Fruit fly (Drosophila melanogaster) whole organism, larva: ENCODE data around the gene EMC2B.
"Not testable (repeated sequence)": the region's sequence is repeated elsewhere in the genome, so short reads cannot be mapped to it uniquely, and the experiment has no call there.

Source experiments
- noc ChIP-seq: fragments of 200-800 bp; sonication (Bioruptor generic); optimal IDR thresholded peaks from 3 replicates; lab custom pipeline; 2019; ENCODE audit warnings: missing biosample characterization, mild to moderate bottlenecking, missing genetic modification characterization, moderate library complexity

The EMC2B gene

dm6 chr3R:16996059-16996959 lies 4.6 kb upstream of the EMC2B start, which contains the start of the genes EMC2A and CG3534:
EMC2A (minus strand) TSS chr3R:16996071.
CG3534 (plus strand) TSS chr3R:16996446.
- TF ChIP-seq noc (tag; lab: Kevin White, UChicago) = no peak

dm6 chr3R:16992716-16993115 lies 1.0 kb upstream of the EMC2B start, which contains the start of gene CG31274:
CG31274 (plus strand) TSS chr3R:16993016.
- not testable (repeated sequence) for TF ChIP-seq noc (tag; lab: Kevin White, UChicago)

- TF ChIP-seq noc (tag; lab: Kevin White, UChicago) = not testable (repeated sequence)
These were observed 3.2 kb downstream of the EMC2B start, which contains the start of gene MESK4 for dm6 chr3R:16988514-16988913. MESK4 (plus strand) TSS chr3R:16988814.

dm6 chr3R:16987924-16988298 lies 3.8 kb downstream of the EMC2B start:
- TF ChIP-seq noc (tag; lab: Kevin White, UChicago) = no peak

dm6 chr3R:16987220-16987923 lies 4.3 kb downstream of the EMC2B start, which contains the start of gene CG18622:
CG18622 (minus strand) TSS chr3R:16987732.
- TF ChIP-seq noc (tag; lab: Kevin White, UChicago) = no peak

dm6 chr3R:16986181-16987074 lies 5.2 kb downstream of the EMC2B start:
- peak; percentile 100 for TF ChIP-seq noc (tag; lab: Kevin White, UChicago)

- no peak for TF ChIP-seq noc (tag; lab: Kevin White, UChicago)
These were observed 6.1 kb downstream of the EMC2B start for dm6 chr3R:16985547-16985946.

dm6 chr3R:16984221-16984620 lies 7.5 kb downstream of the EMC2B start:
- no peak for TF ChIP-seq noc (tag; lab: Kevin White, UChicago)

- no peak for TF ChIP-seq noc (tag; lab: Kevin White, UChicago)
These were observed 8.7 kb downstream of the EMC2B start for dm6 chr3R:16983001-16983400.

dm6 chr3R:16982108-16982707 lies 9.5 kb downstream of the EMC2B start, which contains the start of gene AhcyL2:
AhcyL2 (minus strand) TSS chr3R:16982158.
- TF ChIP-seq noc (tag; lab: Kevin White, UChicago) = peak; percentile 86

- no peak for TF ChIP-seq noc (tag; lab: Kevin White, UChicago)
These were observed 10.6 kb downstream of the EMC2B start for dm6 chr3R:16980958-16981623.

- TF ChIP-seq noc (tag; lab: Kevin White, UChicago) = no peak
These were observed 13.9 kb downstream of the EMC2B start, which contains the start of gene Actn3 for dm6 chr3R:16977745-16978305. Actn3 (minus strand) TSS chr3R:16977795.

dm6 chr3R:16974904-16975303 lies 16.8 kb downstream of the EMC2B start, which contains the start of gene VhaM9.7-d:
VhaM9.7-d (plus strand) TSS chr3R:16975204.
- no peak for TF ChIP-seq noc (tag; lab: Kevin White, UChicago)

dm6 chr3R:16972575-16972974 lies 19.1 kb downstream of the EMC2B start:
- TF ChIP-seq noc (tag; lab: Kevin White, UChicago) = no peak
